Worm (Caenorhabditis elegans) whole organism, mixed stage, embryonic: ENCODE measurements around the gene zyg-11.

Experiments used
- lin-13 ChIP-seq: fragments of 150-350 bp; optimal IDR thresholded peaks from 2 replicates; lab custom pipeline; 2014; ENCODE audit warnings: missing biosample characterization, missing genetic modification characterization
- nhr-12 ChIP-seq: fragments of 150-350 bp; optimal IDR thresholded peaks from 2 replicates; lab custom pipeline; 2014; ENCODE audit warnings: missing biosample characterization, missing genetic modification characterization
- nhr-237 ChIP-seq: fragments of 150-350 bp; optimal IDR thresholded peaks from 2 replicates; lab custom pipeline; 2014; ENCODE audit warnings: missing biosample characterization, missing genetic modification characterization
- nhr-28 ChIP-seq: fragments of 150-350 bp; optimal IDR thresholded peaks from 2 replicates; lab custom pipeline; 2014; ENCODE audit warnings: missing biosample characterization, missing genetic modification characterization
- pha-4 ChIP-seq: fragments of 150-350 bp; optimal IDR thresholded peaks from 2 replicates; lab custom pipeline; 2018; ENCODE audit warnings: missing biosample characterization, missing genetic modification reagents, missing genetic modification characterization
- snpc-4 ChIP-seq: fragments of 150-350 bp; optimal IDR thresholded peaks from 2 replicates; lab custom pipeline; 2014; ENCODE audit warnings: missing biosample characterization, missing genetic modification characterization
- sptf-1 ChIP-seq: sonication (generic microtip); optimal IDR thresholded peaks from 2 replicates; lab custom pipeline; 2017; ENCODE audit warnings: mild to moderate bottlenecking, missing genetic modification characterization, moderate library complexity, missing compliant biosample characterization
- unc-39 ChIP-seq: fragments of 150-350 bp; optimal IDR thresholded peaks from 2 replicates; lab custom pipeline; 2014; ENCODE audit warnings: missing biosample characterization, missing genetic modification characterization
- unc-62 ChIP-seq: fragments of 150-350 bp; optimal IDR thresholded peaks from 2 replicates; lab custom pipeline; 2014; ENCODE audit warnings: missing biosample characterization, missing genetic modification reagents, missing genetic modification characterization

DNA sequence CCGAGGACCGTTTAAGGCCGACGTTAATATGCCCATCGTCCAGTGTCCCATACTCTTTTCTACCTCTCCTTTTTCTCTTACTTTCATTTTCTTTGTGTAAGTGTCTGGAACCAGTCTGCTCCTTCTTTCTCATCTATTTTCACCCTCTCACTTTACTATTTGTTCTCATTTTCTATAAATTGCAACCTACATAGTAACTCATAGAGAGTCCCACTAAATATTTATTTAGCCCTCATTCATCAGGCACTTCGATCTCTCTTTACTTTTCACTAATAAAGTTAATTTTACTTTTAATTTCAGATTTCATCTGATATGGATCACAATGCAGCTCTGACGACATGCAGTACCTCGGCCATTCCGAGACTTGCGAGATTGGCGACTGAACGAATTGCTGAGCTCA, at the start of gene zyg-11:
- TF ChIP-seq nhr-237 (tag; lab: Kevin White, UChicago) (no peak), nhr-12 (tag; lab: Kevin White, UChicago) (no peak), unc-39 (tag; lab: Kevin White, UChicago) (no peak), snpc-4 (tag; lab: Kevin White, UChicago) (no peak), nhr-28 (tag; lab: Kevin White, UChicago) (no peak), sptf-1 (tag; lab: Kevin White, UChicago) (no peak), unc-62 (no peak), lin-13 (tag; lab: Kevin White, UChicago) (no peak), pha-4 (tag; lab: Kevin White, UChicago) (no peak)
